Worm (Caenorhabditis elegans) whole organism, L3 larva: ENCODE results near the gene F43E2.6.

Source experiments
- ceh-28 ChIP-seq: fragments of 150-350 bp; optimal IDR thresholded peaks from 2 replicates; lab custom pipeline; 2014; ENCODE audit warnings: missing biosample characterization, missing genetic modification reagents, missing genetic modification characterization
- elt-1 ChIP-seq: fragments of 150-350 bp; optimal IDR thresholded peaks from 2 replicates; lab custom pipeline; 2014; ENCODE audit warnings: missing biosample characterization, missing genetic modification characterization
- elt-3 ChIP-seq, 3 experiments: fragments of 150-350 bp in 1 of 3; sonication (generic microtip) in 2 of 3; optimal IDR thresholded peaks; 2 replicates in 2 of 3; 4 replicates in 1 of 3; lab custom pipeline; 2014 to 2017; ENCODE audit warnings: missing biosample characterization in 3 of 3, missing genetic modification characterization in 3 of 3
- lin-15B ChIP-seq: fragments of 150-350 bp; optimal IDR thresholded peaks from 2 replicates; lab custom pipeline; 2014; ENCODE audit warnings: missing biosample characterization, missing genetic modification characterization
- nhr-25 ChIP-seq: sonication (generic microtip); optimal IDR thresholded peaks from 2 replicates; lab custom pipeline; 2017; ENCODE audit warnings: missing biosample characterization, missing genetic modification characterization
- pha-4 ChIP-seq: fragments of 150-350 bp; optimal IDR thresholded peaks from 2 replicates; lab custom pipeline; 2014; ENCODE audit warnings: missing biosample characterization, missing genetic modification reagents, missing genetic modification characterization
- skn-1 ChIP-seq: fragments of 150-350 bp; optimal IDR thresholded peaks from 2 replicates; lab custom pipeline; 2014; ENCODE audit warnings: missing biosample characterization, missing genetic modification characterization

DNA sequence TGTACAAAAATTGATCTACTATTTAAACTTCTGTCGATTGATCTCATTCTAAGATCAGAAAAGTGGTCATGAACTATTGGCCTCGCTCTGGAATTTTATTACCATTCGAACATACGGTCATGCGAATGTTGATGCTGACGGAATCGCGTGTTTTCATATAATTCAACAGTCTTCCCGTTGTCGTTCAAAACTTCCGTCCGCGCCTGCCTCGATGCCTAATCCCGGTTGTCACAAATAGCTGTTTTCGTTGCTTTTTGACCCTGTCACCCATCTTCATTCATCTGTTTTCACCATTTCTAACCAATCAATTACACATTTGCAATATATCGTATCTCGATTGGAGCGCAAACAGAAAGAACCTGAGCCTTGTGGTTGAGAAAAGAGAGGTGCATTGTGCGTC, 24.7 kb upstream of the F43E2.6 start:
- TF ChIP-seq elt-3 (tag; optimal IDR thresholded peaks at IDR 0.05; lab: Kevin White, UChicago) (no peak), nhr-25 (tag; lab: Kevin White, UChicago) (peak; percentile 48), ceh-28 (no peak), elt-1 (tag; lab: Kevin White, UChicago) (no peak), pha-4 (tag; lab: Kevin White, UChicago) (peak; percentile 16), skn-1 (tag; lab: Kevin White, UChicago) (no peak), lin-15B (tag; lab: Kevin White, UChicago) (no peak)
